Worm (Caenorhabditis elegans): ENCODE results near the gene acox-3.
A peak's percentile ranks its signal among the peaks of the same experiment; 100 is the strongest.

Gene acox-3

DNA sequence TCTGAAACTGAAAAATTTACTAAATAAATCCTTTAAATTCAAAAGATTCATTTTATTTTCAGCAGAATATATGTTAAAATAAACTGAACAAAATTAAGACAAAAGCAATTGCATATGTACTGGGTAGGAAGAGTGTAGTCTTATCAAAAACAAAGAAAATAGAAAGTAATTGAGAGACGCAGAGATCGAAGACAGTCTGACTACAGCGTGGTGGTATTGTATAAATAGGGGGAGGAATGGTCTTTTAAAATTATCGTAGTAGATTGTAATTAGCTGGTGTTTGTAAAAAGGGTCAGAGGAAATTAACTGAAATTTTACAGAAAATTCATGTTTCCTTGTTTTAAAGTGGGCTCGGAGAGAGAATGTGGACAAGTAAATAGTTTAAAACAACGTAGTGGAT is at the start of gene acox-3:
Gene acox-3, minus strand, starts transcription at position 7 of the 400 bp plus-strand sequence.
- TF ChIP-seq hmg-4 (GFP tag; optimal IDR thresholded peaks at IDR 0.05), result no peak
- no peak for TF ChIP-seq hnd-1 (tag; optimal IDR thresholded peaks at IDR 0.05)
- no peak for TF ChIP-seq sea-1 (GFP tag; conservative IDR thresholded peaks at IDR 0.05)
- no peak for TF ChIP-seq flt-1 (GFP tag; IDR thresholded peaks at IDR 0.05)
- TF ChIP-seq B0310.2 (tag; optimal IDR thresholded peaks at IDR 0.05), result no peak
- TF ChIP-seq hmbx-1 (tag; optimal IDR thresholded peaks at IDR 0.05), result no peak
- no peak for TF ChIP-seq ceh-36 (tag; optimal IDR thresholded peaks at IDR 0.05)
- TF ChIP-seq ceh-13 (GFP tag; optimal IDR thresholded peaks at IDR 0.05), result no peak
- TF ChIP-seq aly-1 (tag; optimal IDR thresholded peaks at IDR 0.05), result no peak
- no peak for TF ChIP-seq tbx-11 (GFP tag; IDR thresholded peaks at IDR 0.05)
- TF ChIP-seq ets-7 (tag; optimal IDR thresholded peaks at IDR 0.05), result no peak
- no peak for TF ChIP-seq F13C5.2 (tag; optimal IDR thresholded peaks at IDR 0.05)

- TF ChIP-seq aly-1 (tag; optimal IDR thresholded peaks at IDR 0.05), result no peak
- no peak for TF ChIP-seq F13C5.2 (tag; optimal IDR thresholded peaks at IDR 0.05)
- no peak for TF ChIP-seq tbx-37 (GFP tag; conservative IDR thresholded peaks at IDR 0.05)
- TF ChIP-seq scrt-1 (GFP tag; IDR thresholded peaks at IDR 0.05), result no peak
- no peak for TF ChIP-seq tra-4 (tag; optimal IDR thresholded peaks at IDR 0.05)
- TF ChIP-seq pes-1 (GFP tag; IDR thresholded peaks at IDR 0.05), result no peak
- TF ChIP-seq B0310.2 (tag; optimal IDR thresholded peaks at IDR 0.05), result no peak
- TF ChIP-seq ceh-13 (GFP tag; optimal IDR thresholded peaks at IDR 0.05), result no peak
- TF ChIP-seq tbx-11 (GFP tag; IDR thresholded peaks at IDR 0.05), result 0 out of 2 replicates have a peak, but pooled peaks have one; percentile 13
- no peak for TF ChIP-seq ceh-36 (tag; optimal IDR thresholded peaks at IDR 0.05)
- TF ChIP-seq ets-7 (tag; optimal IDR thresholded peaks at IDR 0.05), result no peak
- peak; percentile 53; the same call in 1 of the 2 replicates for TF ChIP-seq flt-1 (GFP tag; IDR thresholded peaks at IDR 0.05)
- TF ChIP-seq hmg-4 (GFP tag; optimal IDR thresholded peaks at IDR 0.05), result no peak
- peak; percentile 93 for TF ChIP-seq ama-1 (optimal IDR thresholded peaks at IDR 0.05)
- TF ChIP-seq hnd-1 (tag; optimal IDR thresholded peaks at IDR 0.05), result no peak
- 0 out of 2 replicates have a peak, but pooled peaks have one; percentile 37 for TF ChIP-seq sea-1 (GFP tag; conservative IDR thresholded peaks at IDR 0.05)
Measured at ce11 chrIV:6294081-6294480, 45.8 kb upstream of the acox-3 start, which contains the start of gene hil-2. hil-2 (plus strand) TSS chrIV:6294240.

ce11 chrIV:6290741-6291140 is 42.4 kb upstream of the acox-3 start, which contains the start of gene srv-24:
srv-24 (minus strand) TSS chrIV:6290841.
- TF ChIP-seq hnd-1 (tag; optimal IDR thresholded peaks at IDR 0.05) (no peak), tra-4 (tag; optimal IDR thresholded peaks at IDR 0.05) (no peak), hmg-4 (GFP tag; optimal IDR thresholded peaks at IDR 0.05) (no peak), sea-1 (GFP tag; conservative IDR thresholded peaks at IDR 0.05) (no peak), hmbx-1 (tag; optimal IDR thresholded peaks at IDR 0.05) (no peak), F13C5.2 (tag; optimal IDR thresholded peaks at IDR 0.05) (no peak), ama-1 (optimal IDR thresholded peaks at IDR 0.05) (no peak), B0310.2 (tag; optimal IDR thresholded peaks at IDR 0.05) (no peak)

- TF ChIP-seq ceh-13 (GFP tag; optimal IDR thresholded peaks at IDR 0.05) (no peak), hnd-1 (tag; optimal IDR thresholded peaks at IDR 0.05) (no peak), ceh-36 (tag; optimal IDR thresholded peaks at IDR 0.05) (no peak), scrt-1 (GFP tag; IDR thresholded peaks at IDR 0.05) (no peak), hmbx-1 (tag; optimal IDR thresholded peaks at IDR 0.05) (no peak), ets-7 (tag; optimal IDR thresholded peaks at IDR 0.05) (no peak), F13C5.2 (tag; optimal IDR thresholded peaks at IDR 0.05) (no peak), hmg-4 (GFP tag; optimal IDR thresholded peaks at IDR 0.05) (no peak), pes-1 (GFP tag; IDR thresholded peaks at IDR 0.05) (no peak), ama-1 (optimal IDR thresholded peaks at IDR 0.05) (no peak), flt-1 (GFP tag; IDR thresholded peaks at IDR 0.05) (no peak), tbx-37 (GFP tag; conservative IDR thresholded peaks at IDR 0.05) (no peak), B0310.2 (tag; optimal IDR thresholded peaks at IDR 0.05) (no peak), sea-1 (GFP tag; conservative IDR thresholded peaks at IDR 0.05) (no peak), aly-1 (tag; optimal IDR thresholded peaks at IDR 0.05) (no peak), tra-4 (tag; optimal IDR thresholded peaks at IDR 0.05) (no peak), tbx-11 (GFP tag; IDR thresholded peaks at IDR 0.05) (no peak)
Measured at ce11 chrIV:6284277-6284676, 36.0 kb upstream of the acox-3 start, which contains the start of gene ops-1. ops-1 (minus strand) TSS chrIV:6284377.

- TF ChIP-seq ets-7 (tag; optimal IDR thresholded peaks at IDR 0.05), result no peak
- no peak for TF ChIP-seq tbx-37 (GFP tag; conservative IDR thresholded peaks at IDR 0.05)
- no peak for TF ChIP-seq hnd-1 (tag; optimal IDR thresholded peaks at IDR 0.05)
- TF ChIP-seq hmbx-1 (tag; optimal IDR thresholded peaks at IDR 0.05), result no peak
- no peak for TF ChIP-seq scrt-1 (GFP tag; IDR thresholded peaks at IDR 0.05)
- no peak for TF ChIP-seq ceh-36 (tag; optimal IDR thresholded peaks at IDR 0.05)
- no peak for TF ChIP-seq tra-4 (tag; optimal IDR thresholded peaks at IDR 0.05)
- no peak for TF ChIP-seq flt-1 (GFP tag; IDR thresholded peaks at IDR 0.05)
- no peak for TF ChIP-seq ceh-13 (GFP tag; optimal IDR thresholded peaks at IDR 0.05)
- no peak for TF ChIP-seq pes-1 (GFP tag; IDR thresholded peaks at IDR 0.05)
- TF ChIP-seq ama-1 (optimal IDR thresholded peaks at IDR 0.05), result no peak
- TF ChIP-seq F13C5.2 (tag; optimal IDR thresholded peaks at IDR 0.05), result no peak
- no peak for TF ChIP-seq aly-1 (tag; optimal IDR thresholded peaks at IDR 0.05)
- TF ChIP-seq B0310.2 (tag; optimal IDR thresholded peaks at IDR 0.05), result no peak
- no peak for TF ChIP-seq hmg-4 (GFP tag; optimal IDR thresholded peaks at IDR 0.05)
Measured at ce11 chrIV:6282143-6282542, 33.9 kb upstream of the acox-3 start, which contains the start of gene srv-32. srv-32 (minus strand) TSS chrIV:6282243.

ce11 chrIV:6279392-6279791 is 31.1 kb upstream of the acox-3 start, which contains the start of gene sams-5:
sams-5 (minus strand) TSS chrIV:6279522.
- TF ChIP-seq pes-1 (GFP tag; IDR thresholded peaks at IDR 0.05), result no peak
- no peak for TF ChIP-seq flt-1 (GFP tag; IDR thresholded peaks at IDR 0.05)
- no peak for TF ChIP-seq hnd-1 (tag; optimal IDR thresholded peaks at IDR 0.05)
- no peak for TF ChIP-seq tra-4 (tag; optimal IDR thresholded peaks at IDR 0.05)
- TF ChIP-seq aly-1 (tag; optimal IDR thresholded peaks at IDR 0.05), result no peak
- no peak for TF ChIP-seq ceh-36 (tag; optimal IDR thresholded peaks at IDR 0.05)
- TF ChIP-seq ets-7 (tag; optimal IDR thresholded peaks at IDR 0.05), result no peak
- TF ChIP-seq sea-1 (GFP tag; conservative IDR thresholded peaks at IDR 0.05), result no peak
- no peak for TF ChIP-seq ceh-13 (GFP tag; optimal IDR thresholded peaks at IDR 0.05)
- no peak for TF ChIP-seq scrt-1 (GFP tag; IDR thresholded peaks at IDR 0.05)
- TF ChIP-seq ama-1 (optimal IDR thresholded peaks at IDR 0.05), result no peak

ce11 chrIV:6275671-6276209 is 27.4 kb upstream of the acox-3 start, which contains the start of the genes aat-4 and T13A10.1:
aat-4 (minus strand) TSS chrIV:6275721.
T13A10.1 (plus strand) TSS chrIV:6276081.
- no peak for TF ChIP-seq sea-1 (GFP tag; conservative IDR thresholded peaks at IDR 0.05)
- TF ChIP-seq pes-1 (GFP tag; IDR thresholded peaks at IDR 0.05), result no peak
- TF ChIP-seq hmbx-1 (tag; optimal IDR thresholded peaks at IDR 0.05), result no peak
- no peak for TF ChIP-seq tbx-37 (GFP tag; conservative IDR thresholded peaks at IDR 0.05)
- no peak for TF ChIP-seq flt-1 (GFP tag; IDR thresholded peaks at IDR 0.05)
- no peak for TF ChIP-seq F13C5.2 (tag; optimal IDR thresholded peaks at IDR 0.05)
- no peak for TF ChIP-seq hmg-4 (GFP tag; optimal IDR thresholded peaks at IDR 0.05)

All from whole organism, early embryonic.